Fruit fly (Drosophila melanogaster): ENCODE data around the gene CG15731.

CG15731 gene

DNA sequence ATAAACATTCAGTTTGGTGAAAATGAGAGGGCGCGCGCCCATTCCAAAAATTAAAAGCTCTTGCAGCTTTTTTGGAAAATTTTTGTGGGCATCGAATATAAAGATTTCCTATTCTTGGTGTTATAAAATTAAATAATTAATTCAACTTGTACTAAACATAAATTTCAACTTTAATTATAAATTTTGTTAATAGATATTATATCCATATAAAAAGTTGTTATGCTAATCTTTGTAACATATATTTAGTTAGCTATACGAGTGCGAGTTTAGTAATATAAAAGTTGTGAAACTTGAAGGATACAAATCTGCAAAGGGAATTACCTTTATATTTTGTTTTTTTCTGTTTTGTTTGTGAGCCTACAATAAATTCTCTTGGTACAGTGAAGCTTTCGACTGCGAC is 26.1 kb downstream of the CG15731 start (continued):
- TF ChIP-seq rib (GFP tag; IDR thresholded peaks at IDR 0.05) (no peak), Opbp (GFP tag; IDR thresholded peaks at IDR 0.05; ENCODE audit: partially characterized antibody) (no peak), ssp (GFP tag; IDR thresholded peaks at IDR 0.05) (no peak), CG9876 (GFP tag; optimal IDR thresholded peaks at IDR 0.05) (no peak), Mes4 (GFP tag; optimal IDR thresholded peaks at IDR 0.05) (no peak), HHEX (GFP tag; optimal IDR thresholded peaks at IDR 0.05) (no peak), tx (GFP tag; optimal IDR thresholded peaks at IDR 0.05) (no peak), gem (tag; optimal IDR thresholded peaks at IDR 0.05) (peak; percentile 63), BEAF-32 (GFP tag; optimal IDR thresholded peaks at IDR 0.05) (no peak), Meics (GFP tag; optimal IDR thresholded peaks at IDR 0.05) (no peak), nau (GFP tag; optimal IDR thresholded peaks at IDR 0.05) (no peak), CG1529 (GFP tag; optimal IDR thresholded peaks at IDR 0.05) (no peak), CG12236 (GFP tag; optimal IDR thresholded peaks at IDR 0.05) (no peak), CG13123 (GFP tag; optimal IDR thresholded peaks at IDR 0.05) (no peak), CG8089 (GFP tag; optimal IDR thresholded peaks at IDR 0.05) (no peak), dmrt99B (tag; optimal IDR thresholded peaks at IDR 0.05) (peak; percentile 44), eve (GFP tag; optimal IDR thresholded peaks at IDR 0.05) (no peak), CG7372 (GFP tag; IDR thresholded peaks at IDR 0.05) (no peak), tio (GFP tag; optimal IDR thresholded peaks at IDR 0.05) (no peak), CG11723 (GFP tag; optimal IDR thresholded peaks at IDR 0.05) (no peak), hkb (optimal IDR thresholded peaks at IDR 0.05) (no peak), hkb (GFP tag; IDR thresholded peaks at IDR 0.05) (no peak), CG8478 (optimal IDR thresholded peaks at IDR 0.05) (no peak), Neu2 (GFP tag; optimal IDR thresholded peaks at IDR 0.05; ENCODE audit: borderline replicate concordance) (no peak), Doc2 (GFP tag; IDR thresholded peaks at IDR 0.05) (no peak), Aef1 (GFP tag; IDR thresholded peaks at IDR 0.05) (no peak), CG8290 (GFP tag; optimal IDR thresholded peaks at IDR 0.05) (no peak), CG8290 (tag; optimal IDR thresholded peaks at IDR 0.05) (no peak), Deaf1 (tag; optimal IDR thresholded peaks at IDR 0.05) (no peak), Xbp1 (GFP tag; optimal IDR thresholded peaks at IDR 0.05) (no peak), CG12299 (tag; optimal IDR thresholded peaks at IDR 0.05) (no peak), CG32532 (GFP tag; IDR thresholded peaks at IDR 0.05) (no peak), CG3281 (GFP tag; optimal IDR thresholded peaks at IDR 0.05) (no peak), CG2202 (tag; optimal IDR thresholded peaks at IDR 0.05) (no peak), CoRest (tag; optimal IDR thresholded peaks at IDR 0.05) (peak; percentile 24), Ptx1 (GFP tag; IDR thresholded peaks at IDR 0.05) (0 out of 2 replicates have a peak, but pooled peaks have one; percentile 17), otp (GFP tag; IDR thresholded peaks at IDR 0.05) (no peak), CG31441 (GFP tag; IDR thresholded peaks at IDR 0.05) (peak; percentile 43; the same call in 1 of the 2 replicates), Rfx (GFP tag; IDR thresholded peaks at IDR 0.05) (no peak), gt (GFP tag; IDR thresholded peaks at IDR 0.05) (no peak), ato (GFP tag; IDR thresholded peaks at IDR 0.05; ENCODE audit: partially characterized antibody) (no peak), CG3847 (GFP tag; IDR thresholded peaks at IDR 0.05) (no peak), CG4617 (GFP tag; optimal IDR thresholded peaks at IDR 0.05; ENCODE audit: borderline replicate concordance) (no peak), NFAT (GFP tag; IDR thresholded peaks at IDR 0.05) (no peak), pfk (GFP tag; optimal IDR thresholded peaks at IDR 0.05) (no peak), amos (GFP tag; IDR thresholded peaks at IDR 0.05; ENCODE audit: partially characterized antibody) (no peak), CG11085 (GFP tag; IDR thresholded peaks at IDR 0.05) (no peak), aop (GFP tag; IDR thresholded peaks at IDR 0.05) (no peak), unpg (GFP tag; optimal IDR thresholded peaks at IDR 0.05) (peak; percentile 26), org-1 (GFP tag; optimal IDR thresholded peaks at IDR 0.05) (no peak), hth (optimal IDR thresholded peaks at IDR 0.05) (no peak), nmo (GFP tag; optimal IDR thresholded peaks at IDR 0.05) (peak; percentile 18), p53 (GFP tag; optimal IDR thresholded peaks at IDR 0.05) (no peak), CG13296 (GFP tag; optimal IDR thresholded peaks at IDR 0.05) (no peak)
